Fruit fly (Drosophila melanogaster) ovary, adult (tissue): ENCODE data around the gene CG12560.

Experiments
- CG17801 ChIP-seq: fragments of 200-800 bp; optimal IDR thresholded peaks from 2 replicates; lab custom pipeline; 2019; ENCODE audit warnings: missing biosample characterization, mild to moderate bottlenecking, missing genetic modification characterization, moderate library complexity; ENCODE audit not compliant: partially characterized antibody

CG12560 gene

DNA sequence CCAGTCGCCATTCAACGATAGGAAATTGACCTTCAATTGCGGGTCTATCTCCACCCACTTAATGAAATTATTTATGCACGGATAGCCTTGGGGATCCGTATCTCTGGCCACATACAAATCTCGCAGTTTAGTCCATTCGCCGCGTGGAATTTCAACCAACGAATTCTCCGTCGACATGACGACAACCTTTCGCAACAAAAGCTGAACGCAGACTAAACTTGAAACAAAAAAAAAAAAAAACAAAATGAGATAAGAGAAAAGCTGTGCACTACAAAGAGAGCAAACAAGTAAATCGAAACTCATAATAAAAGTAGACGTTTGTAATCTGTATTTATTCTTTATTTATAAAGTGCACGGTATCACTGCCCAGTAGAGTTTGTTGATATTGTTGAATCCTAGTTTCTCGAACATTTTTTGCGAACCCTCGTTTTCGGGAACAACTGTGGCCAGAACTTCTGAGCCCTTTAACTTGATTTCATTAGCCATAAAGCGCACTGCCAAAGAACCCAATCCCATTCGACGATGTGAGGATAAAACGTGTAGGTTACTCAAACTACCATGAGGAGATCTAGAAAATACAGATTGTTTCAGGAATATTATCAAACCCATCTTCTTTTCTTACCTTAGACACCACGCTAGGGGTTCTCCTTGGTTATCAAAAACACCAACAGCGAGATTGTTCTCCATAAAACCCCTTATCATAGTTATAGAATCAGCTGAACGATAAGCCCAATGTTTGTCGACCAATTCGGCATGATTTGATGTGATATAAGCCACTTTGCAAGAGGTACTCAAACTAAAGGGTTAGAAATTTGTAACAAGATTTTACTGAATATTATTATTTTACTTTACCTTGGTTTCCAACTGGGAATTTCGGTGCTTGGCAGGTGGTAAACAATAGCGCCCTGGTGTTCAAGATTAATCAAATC is at the start of gene CG12560:
Gene CG12560, minus strand, starts transcription at position 195 of the 929 bp plus-strand sequence.
- no peak for TF ChIP-seq CG17801 (GFP tag; lab: Kevin White, UChicago)

DNA sequence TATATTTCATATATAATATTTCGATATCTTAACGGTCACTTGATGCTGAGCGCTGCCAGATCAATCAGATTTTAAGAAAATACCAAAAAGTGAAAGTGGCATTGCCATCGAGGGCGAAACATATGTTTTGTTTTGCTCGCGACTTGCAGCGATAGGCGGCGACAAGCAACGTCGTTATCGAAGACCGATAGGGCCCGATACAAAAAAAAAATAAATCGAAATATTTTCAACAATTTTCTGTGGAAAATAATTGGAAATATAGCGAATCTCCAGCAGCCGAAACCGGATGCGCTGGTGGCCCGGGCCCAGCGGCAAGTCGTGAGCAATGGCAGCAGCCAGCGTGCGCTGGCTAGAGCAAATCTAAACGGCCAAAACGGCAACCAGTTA is 34.0 kb upstream of the CG12560 start, which contains the start of gene Megf8:
Gene Megf8, plus strand, starts transcription at position 190 of the 387 bp plus-strand sequence.
- TF ChIP-seq CG17801 (GFP tag; lab: Kevin White, UChicago) = peak; percentile 7

DNA sequence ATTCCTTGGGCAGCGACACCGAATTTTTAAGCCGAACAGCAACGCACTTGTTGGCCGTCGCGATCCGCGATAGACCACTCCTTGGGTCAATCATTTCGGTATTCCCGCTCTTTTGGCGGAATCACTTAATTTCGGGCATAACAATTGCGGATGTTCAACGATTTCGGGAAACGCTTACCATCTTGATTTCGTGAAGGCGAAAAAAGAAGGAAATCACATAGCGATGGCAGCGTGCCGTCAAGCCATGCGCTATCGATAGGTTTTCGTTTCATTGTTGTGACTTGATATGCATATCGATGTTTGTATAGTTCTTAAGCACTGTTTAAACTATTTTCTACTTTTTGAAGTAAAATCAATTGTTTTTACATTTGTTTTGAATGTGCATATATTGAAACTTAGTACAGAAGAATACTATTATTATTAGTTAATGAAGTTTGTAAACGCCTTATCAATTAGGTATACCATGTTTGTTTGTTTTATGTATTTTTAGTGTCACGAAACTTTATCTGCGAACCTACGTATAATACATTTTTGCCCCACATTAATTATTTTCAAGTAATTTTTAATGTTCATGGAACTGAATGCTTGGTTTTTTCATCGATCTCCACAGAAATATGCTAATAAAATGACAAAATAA is 33.5 kb upstream of the CG12560 start, which contains the start of gene RpL36A:
Gene RpL36A, minus strand, starts transcription at position 265 of the 637 bp plus-strand sequence.
- peak; percentile 65 for TF ChIP-seq CG17801 (GFP tag; lab: Kevin White, UChicago)

DNA sequence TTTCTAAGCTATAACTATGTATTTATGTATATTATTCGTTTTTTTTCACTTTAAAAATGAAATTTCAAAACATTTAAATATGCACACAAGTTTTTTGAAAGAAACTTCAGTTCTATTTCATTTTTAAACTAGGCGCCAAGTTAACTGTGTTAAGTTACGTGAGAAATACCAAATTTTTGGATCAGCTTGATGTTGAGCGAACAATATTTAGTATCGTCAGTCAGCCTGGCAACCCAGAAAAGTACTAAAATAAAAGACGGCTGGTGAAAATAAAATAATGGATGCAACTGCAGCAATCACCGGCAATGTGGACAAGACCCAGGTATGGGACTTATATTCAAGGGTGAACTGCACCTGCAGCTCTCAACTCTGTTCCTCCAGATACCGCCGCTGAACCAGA is 31.6 kb upstream of the CG12560 start, which contains the start of gene CCDC53:
Gene CCDC53, plus strand, starts transcription at position 235 of the 400 bp plus-strand sequence.
- TF ChIP-seq CG17801 (GFP tag; lab: Kevin White, UChicago) = no peak

DNA sequence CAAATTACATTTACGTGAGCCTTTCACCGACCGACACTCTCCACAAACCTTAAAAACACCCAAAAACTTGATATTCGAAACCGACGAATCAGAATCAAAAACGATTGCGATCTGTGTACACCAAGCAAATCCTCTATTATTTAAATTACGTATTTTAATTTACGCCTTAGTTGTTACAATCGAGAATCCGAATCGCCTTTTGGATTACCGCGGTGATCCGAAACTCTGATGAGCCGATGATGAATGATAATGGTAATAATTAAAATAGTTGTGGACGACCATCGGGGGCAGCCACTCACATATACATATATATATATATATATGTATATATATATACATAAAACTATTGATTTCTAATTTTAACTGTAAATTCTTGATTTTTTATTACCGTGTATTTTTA is 30.4 kb upstream of the CG12560 start, which contains the start of gene CG7367:
Gene CG7367, minus strand, starts transcription at position 101 of the 400 bp plus-strand sequence.
- no peak for TF ChIP-seq CG17801 (GFP tag; lab: Kevin White, UChicago)

DNA sequence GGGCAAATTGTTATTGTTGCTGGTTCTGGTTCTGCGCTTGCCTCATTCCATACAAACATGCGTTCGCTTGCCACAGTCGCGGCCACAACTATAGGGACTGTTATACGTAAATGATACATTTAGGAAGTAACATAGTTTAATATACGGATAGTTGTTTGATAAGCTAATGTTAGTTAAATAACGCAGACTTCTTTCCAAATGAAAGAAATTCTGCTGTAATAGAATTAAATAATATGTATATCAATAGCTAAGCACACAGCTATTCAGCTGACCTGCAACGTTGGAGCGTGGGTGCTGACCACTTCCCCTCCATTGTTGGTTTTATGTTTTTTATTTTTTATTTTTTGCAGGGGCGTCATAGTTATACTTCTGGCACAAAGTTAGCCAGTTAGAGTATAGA is 25.5 kb upstream of the CG12560 start:
- TF ChIP-seq CG17801 (GFP tag; lab: Kevin White, UChicago) = peak; percentile 26

DNA sequence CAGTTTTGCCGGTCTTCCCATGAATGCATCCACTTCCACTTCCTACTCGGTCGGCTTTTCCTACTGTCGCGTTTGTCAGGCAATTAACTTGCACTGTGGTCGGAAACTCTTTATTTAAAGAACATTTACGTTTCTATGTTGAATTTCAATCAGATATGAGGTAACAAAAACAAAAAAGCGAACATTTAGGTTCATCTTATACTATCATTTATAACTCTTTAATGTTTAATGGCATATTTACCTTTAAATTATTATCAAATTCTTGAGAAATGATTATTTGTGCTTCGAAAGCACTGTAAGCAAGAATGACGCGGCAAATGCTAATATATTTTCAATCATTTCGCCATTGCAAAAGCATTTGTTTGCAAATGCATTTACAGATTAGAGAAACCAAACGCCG is 24.5 kb upstream of the CG12560 start:
- no peak for TF ChIP-seq CG17801 (GFP tag; lab: Kevin White, UChicago)

DNA sequence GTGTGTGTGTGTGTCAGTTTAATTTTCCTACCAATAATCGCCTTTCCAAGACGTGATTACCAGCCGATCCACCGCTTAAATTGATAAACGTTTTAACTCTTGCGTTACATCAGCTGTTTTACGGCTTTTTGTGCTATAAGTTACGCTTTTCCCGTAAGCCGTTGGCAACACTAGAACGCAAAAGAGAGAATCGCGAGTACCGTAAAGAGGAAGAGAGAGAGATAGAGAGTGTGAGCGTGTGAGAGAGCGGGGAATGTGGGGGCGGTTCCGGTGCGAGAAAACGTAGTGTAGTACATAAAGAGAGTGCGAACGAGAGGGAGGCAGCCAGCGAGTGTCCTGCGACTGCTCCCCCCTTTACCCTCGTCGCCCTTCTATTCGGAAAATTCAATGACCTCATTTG is 22.3 kb upstream of the CG12560 start:
- peak; percentile 42 for TF ChIP-seq CG17801 (GFP tag; lab: Kevin White, UChicago)

DNA sequence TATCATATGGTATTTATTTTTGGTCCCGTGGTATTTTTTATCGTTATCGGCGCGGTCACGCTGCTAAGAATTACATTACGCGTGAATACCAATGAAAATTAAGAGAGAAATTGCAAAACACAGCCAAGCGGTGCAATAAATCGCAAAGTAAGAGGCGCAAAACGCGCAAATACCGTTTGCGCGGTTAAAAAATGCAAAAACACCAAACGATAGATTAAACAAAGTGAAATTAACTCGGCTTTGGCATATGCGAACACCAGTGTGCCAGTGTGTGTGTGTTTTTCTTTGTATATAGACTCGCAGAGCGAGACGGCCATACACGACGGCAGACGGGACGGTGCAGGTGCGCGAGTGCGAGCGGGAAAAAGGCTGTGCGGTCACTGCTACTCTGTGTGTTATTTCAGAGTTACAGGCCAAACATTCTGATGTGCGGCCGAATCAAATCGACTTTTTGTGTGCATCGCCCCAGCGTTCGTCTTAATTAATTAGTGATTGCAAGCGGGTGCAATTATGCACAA is 21.5 kb upstream of the CG12560 start, which contains the start of gene Cka:
Gene Cka, plus strand, starts transcription at position 29 of the 518 bp plus-strand sequence.
- TF ChIP-seq CG17801 (GFP tag; lab: Kevin White, UChicago) = no peak

DNA sequence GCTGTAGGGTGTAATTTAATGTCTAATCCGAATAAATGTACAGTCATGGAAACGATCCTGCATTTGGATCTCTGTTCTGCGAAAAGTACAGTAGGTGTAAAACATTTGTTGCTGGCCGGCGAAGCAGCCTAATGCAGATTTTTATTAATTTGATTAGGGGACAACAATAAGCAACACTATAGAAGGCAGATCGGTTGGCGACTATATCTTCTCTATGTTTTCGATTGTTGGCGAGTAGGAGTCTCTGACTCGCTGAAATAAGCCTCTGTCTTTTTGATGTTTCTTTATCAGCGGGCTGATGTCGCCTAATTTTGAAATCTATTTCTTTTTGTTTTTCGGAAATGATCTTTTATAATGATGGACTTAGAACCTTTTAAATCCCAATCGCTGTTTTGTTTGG is 20.8 kb upstream of the CG12560 start:
- TF ChIP-seq CG17801 (GFP tag; lab: Kevin White, UChicago) = no peak

DNA sequence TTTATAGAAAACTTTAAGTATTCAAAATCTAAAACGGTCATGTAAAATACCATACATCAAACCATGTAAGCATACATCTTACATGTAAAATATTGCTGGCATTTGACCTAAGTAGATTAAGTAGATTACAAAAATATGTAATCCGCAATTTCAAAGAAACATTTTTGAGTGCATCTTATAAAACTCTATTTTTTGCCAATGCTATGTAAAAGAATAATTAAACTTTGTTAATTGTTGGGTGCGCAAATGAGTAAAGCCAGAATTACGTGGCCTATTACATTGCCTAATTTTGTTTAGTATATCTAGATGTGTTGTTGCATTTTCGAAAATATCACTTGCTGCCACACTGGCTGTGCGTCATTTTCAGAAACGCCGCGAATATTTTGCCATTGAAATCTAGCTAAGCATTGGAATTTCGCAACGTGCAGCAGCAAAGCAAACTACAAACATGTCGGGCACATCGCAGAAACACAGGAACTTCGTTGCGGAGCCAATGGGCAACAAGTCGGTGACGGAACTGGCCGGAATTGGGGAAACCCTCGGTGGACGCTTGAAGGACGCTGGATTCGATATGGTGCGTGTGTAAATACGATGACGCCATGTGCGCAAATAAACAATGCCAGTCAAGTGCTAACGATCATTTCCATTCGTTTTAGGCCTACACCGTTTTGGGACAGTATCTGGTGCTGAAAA is 20.0 kb upstream of the CG12560 start, which contains the start of gene baf:
Gene baf, plus strand, starts transcription at position 303 of the 693 bp plus-strand sequence.
- no peak for TF ChIP-seq CG17801 (GFP tag; lab: Kevin White, UChicago)

DNA sequence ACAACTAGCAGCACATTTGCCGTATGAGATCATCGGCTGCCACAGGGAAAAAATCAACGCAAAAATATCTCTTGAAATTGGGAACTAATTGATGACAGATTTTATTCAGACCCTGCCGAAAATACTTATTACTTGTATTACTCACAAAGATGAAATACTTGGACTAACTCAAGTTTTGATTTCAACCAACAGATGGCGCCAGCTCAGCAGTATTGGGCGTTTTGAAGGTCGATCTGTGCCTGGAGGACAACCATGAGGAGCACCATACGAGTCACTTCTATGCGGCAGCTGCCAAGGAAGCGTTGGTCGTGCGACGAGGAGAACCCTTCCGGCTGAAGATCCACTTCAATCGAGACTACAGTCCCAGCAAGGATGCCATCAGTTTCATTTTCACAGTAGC is 15.0 kb upstream of the CG12560 start:
- no peak for TF ChIP-seq CG17801 (GFP tag; lab: Kevin White, UChicago)

DNA sequence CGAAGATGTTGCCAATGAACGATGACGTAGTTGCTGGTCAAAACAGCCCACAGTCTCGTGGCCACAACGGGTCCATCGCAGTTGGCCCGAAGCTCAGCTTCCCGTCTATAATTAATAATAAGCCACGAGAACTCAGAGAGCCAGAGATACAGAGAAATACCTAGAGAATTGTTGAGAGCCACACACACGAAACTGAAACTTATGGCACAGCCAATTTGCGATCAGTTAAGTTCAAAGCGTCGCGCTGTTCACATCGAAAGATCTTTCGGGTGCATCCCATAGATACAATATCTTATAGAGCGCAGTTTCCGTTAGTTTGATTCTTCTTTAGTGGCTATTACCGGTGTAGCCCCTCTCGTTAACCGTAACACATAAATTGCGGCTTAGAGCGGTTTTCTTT is 3.3 kb upstream of the CG12560 start:
- TF ChIP-seq CG17801 (GFP tag; lab: Kevin White, UChicago) = no peak
